Fruit fly (Drosophila melanogaster) whole organism, embryonic: ENCODE data around the gene Ccdc114.
A peak's percentile ranks its signal among the peaks of the same experiment; 100 is the strongest.

ENCODE experiments used
- Adf1 ChIP-seq: fragments of 200-800 bp; sonication (Bioruptor generic); IDR thresholded peaks from 2 replicates; pipeline ENCODE4 v1.3.6; 2022; ENCODE audit warnings: missing biosample characterization, missing genetic modification characterization
- Asciz ChIP-seq: fragments of 200-800 bp; sonication (Bioruptor generic); optimal IDR thresholded peaks from 2 replicates; lab custom pipeline; 2017; ENCODE audit warnings: missing biosample characterization, mild to moderate bottlenecking, missing genetic modification characterization, missing genetic modification reagents
- CG10431 ChIP-seq: fragments of 200-800 bp; sonication (Bioruptor generic); optimal IDR thresholded peaks from 3 replicates; lab custom pipeline; 2018; ENCODE audit warnings: missing biosample characterization, mild to moderate bottlenecking, missing genetic modification characterization
- CG11695 ChIP-seq: fragments of 200-800 bp; sonication (Bioruptor generic); IDR thresholded peaks from 3 replicates; pipeline ENCODE4 v1.3.6; 2022; ENCODE audit warnings: missing biosample characterization, missing genetic modification characterization
- CG12219 ChIP-seq: fragments of 200-800 bp; sonication (Bioruptor generic); optimal IDR thresholded peaks from 3 replicates; lab custom pipeline; 2018; ENCODE audit warnings: missing biosample characterization, mild to moderate bottlenecking, missing genetic modification characterization
- CG13287 ChIP-seq: fragments of 200-800 bp; sonication (Bioruptor generic); IDR thresholded peaks from 2 replicates; pipeline ENCODE4 v1.3.6; 2022; ENCODE audit warnings: missing biosample characterization, missing genetic modification characterization; ENCODE audit not compliant: partially characterized antibody
- CG1647 ChIP-seq: fragments of 200-800 bp; sonication (Bioruptor generic); optimal IDR thresholded peaks from 3 replicates; lab custom pipeline; 2016; ENCODE audit warnings: missing biosample characterization, missing genetic modification characterization
- CG16815 ChIP-seq: fragments of 200-800 bp; sonication (Bioruptor generic); optimal IDR thresholded peaks from 3 replicates; lab custom pipeline; 2017; ENCODE audit warnings: missing biosample characterization, mild to moderate bottlenecking, missing genetic modification characterization
- CG17385 ChIP-seq: fragments of 200-800 bp; sonication (Bioruptor generic); optimal IDR thresholded peaks from 3 replicates; lab custom pipeline; 2018; ENCODE audit warnings: missing biosample characterization, mild to moderate bottlenecking, missing genetic modification characterization
- CG17802 ChIP-seq: fragments of 200-800 bp; sonication (Bioruptor generic); optimal IDR thresholded peaks from 2 replicates; lab custom pipeline; 2018; ENCODE audit warnings: missing biosample characterization, mild to moderate bottlenecking, missing genetic modification characterization, moderate library complexity
- CG18476 ChIP-seq: fragments of 200-800 bp; sonication (Bioruptor generic); optimal IDR thresholded peaks from 2 replicates; lab custom pipeline; 2016; ENCODE audit warnings: missing biosample characterization, mild to moderate bottlenecking, missing genetic modification characterization
- CG3065 ChIP-seq: fragments of 200-800 bp; sonication (Bioruptor generic); optimal IDR thresholded peaks from 2 replicates; lab custom pipeline; 2016; ENCODE audit warnings: missing biosample characterization, missing genetic modification characterization
- CG34224 ChIP-seq: fragments of 200-800 bp; sonication (Bioruptor generic); IDR thresholded peaks from 3 replicates; pipeline ENCODE4 v1.3.6; 2022; ENCODE audit warnings: missing biosample characterization, missing genetic modification characterization; ENCODE audit not compliant: partially characterized antibody
- CG3838 ChIP-seq: fragments of 200-800 bp; sonication (Bioruptor generic); optimal IDR thresholded peaks from 3 replicates; lab custom pipeline; 2016; ENCODE audit warnings: missing biosample characterization, missing genetic modification characterization
- CG4424 ChIP-seq: fragments of 200-800 bp; sonication (Bioruptor generic); optimal IDR thresholded peaks from 3 replicates; lab custom pipeline; 2016; ENCODE audit warnings: missing biosample characterization, missing genetic modification characterization
- CG5953 ChIP-seq: fragments of 200-800 bp; sonication (Bioruptor generic); IDR thresholded peaks from 2 replicates; pipeline ENCODE4 v1.3.6; 2022; ENCODE audit warnings: missing biosample characterization, missing genetic modification characterization
- CG6689 ChIP-seq: fragments of 200-800 bp; sonication (Bioruptor generic); IDR thresholded peaks from 2 replicates; pipeline ENCODE4 v1.3.6; 2022; ENCODE audit warnings: missing biosample characterization, missing genetic modification characterization
- CG7357 ChIP-seq: fragments of 200-800 bp; sonication (Bioruptor generic); IDR thresholded peaks from 3 replicates; pipeline ENCODE4 v1.3.6; 2022; ENCODE audit warnings: missing biosample characterization, missing genetic modification characterization
- CG7556 ChIP-seq: fragments of 200-800 bp; sonication (Bioruptor generic); optimal IDR thresholded peaks from 2 replicates; lab custom pipeline; 2017; ENCODE audit warnings: missing biosample characterization, mild to moderate bottlenecking, missing genetic modification characterization
- CG8944 ChIP-seq: fragments of 200-800 bp; sonication (Bioruptor generic); optimal IDR thresholded peaks from 3 replicates; lab custom pipeline; 2016; ENCODE audit warnings: missing biosample characterization, missing genetic modification characterization
- CG9727 ChIP-seq: fragments of 200-800 bp; sonication (Bioruptor generic); optimal IDR thresholded peaks from 3 replicates; lab custom pipeline; 2017; ENCODE audit warnings: missing biosample characterization, mild to moderate bottlenecking, missing genetic modification characterization
- CG9876 ChIP-seq: fragments of 200-800 bp; sonication (Bioruptor generic); optimal IDR thresholded peaks from 2 replicates; lab custom pipeline; 2016; ENCODE audit warnings: missing biosample characterization, missing genetic modification characterization
- CkIIα-i1 ChIP-seq: fragments of 200-800 bp; sonication (Bioruptor generic); IDR thresholded peaks from 2 replicates; pipeline ENCODE4 v1.3.6; 2022; ENCODE audit warnings: missing biosample characterization, missing genetic modification characterization
- D19B ChIP-seq: fragments of 200-800 bp; sonication (Bioruptor generic); optimal IDR thresholded peaks from 2 replicates; lab custom pipeline; 2017; ENCODE audit warnings: missing biosample characterization, mild to moderate bottlenecking, missing genetic modification characterization
- Dip3 ChIP-seq: fragments of 200-800 bp; sonication (Bioruptor generic); optimal IDR thresholded peaks from 3 replicates; lab custom pipeline; 2016; ENCODE audit warnings: missing biosample characterization, missing genetic modification characterization
- Ets65A ChIP-seq: fragments of 200-800 bp; sonication (Bioruptor generic); peaks from one replicate; lab custom pipeline; 2016; ENCODE audit warnings: missing biosample characterization, missing genetic modification characterization
- Lim3 ChIP-seq: fragments of 200-800 bp; sonication (Bioruptor generic); IDR thresholded peaks from 2 replicates; pipeline ENCODE4 v1.3.6; 2022; ENCODE audit warnings: missing biosample characterization, missing genetic modification characterization
- MESR4 ChIP-seq: fragments of 200-800 bp; sonication (Bioruptor generic); optimal IDR thresholded peaks from 2 replicates; lab custom pipeline; 2018; ENCODE audit warnings: missing biosample characterization, mild to moderate bottlenecking, missing genetic modification characterization, moderate library complexity
- MTF-1 ChIP-seq: fragments of 200-800 bp; sonication (Bioruptor generic); optimal IDR thresholded peaks from 2 replicates; lab custom pipeline; 2018; ENCODE audit warnings: missing biosample characterization, mild to moderate bottlenecking, missing genetic modification characterization, borderline replicate concordance
- Oaz ChIP-seq: fragments of 200-800 bp; sonication (Bioruptor generic); IDR thresholded peaks from 2 replicates; pipeline ENCODE4 v1.3.6; 2022; ENCODE audit warnings: missing biosample characterization, missing genetic modification characterization
- Pdp1 ChIP-seq, 2 experiments: fragments of 200-800 bp; sonication (Bioruptor generic); optimal IDR thresholded peaks; 3 replicates each; lab custom pipeline; 2016; ENCODE audit warnings: missing biosample characterization in 2 of 2, missing genetic modification characterization in 2 of 2, mild to moderate bottlenecking in 1 of 2, moderate library complexity in 1 of 2
- ash1 ChIP-seq: fragments of 200-800 bp; sonication (Bioruptor generic); optimal IDR thresholded peaks from 2 replicates; lab custom pipeline; 2018; ENCODE audit warnings: missing biosample characterization, mild to moderate bottlenecking, missing genetic modification characterization
- ato ChIP-seq: fragments of 200-800 bp; sonication (Bioruptor generic); IDR thresholded peaks from 2 replicates; pipeline ENCODE4 v1.3.6; 2022; ENCODE audit warnings: missing biosample characterization, missing genetic modification characterization; ENCODE audit not compliant: partially characterized antibody
- chif ChIP-seq, 2 experiments: fragments of 200-800 bp; sonication (Bioruptor generic); optimal IDR thresholded peaks; 3 replicates each; lab custom pipeline; 2016; ENCODE audit warnings: missing biosample characterization in 2 of 2, missing genetic modification characterization in 2 of 2
- crc ChIP-seq: fragments of 200-800 bp; sonication (Bioruptor generic); optimal IDR thresholded peaks from 2 replicates; lab custom pipeline; 2016; ENCODE audit warnings: missing biosample characterization, missing genetic modification characterization
- eve ChIP-seq, 2 experiments: fragments of >200 bp; optimal IDR thresholded peaks; 2 replicates each; lab custom pipeline; 2017; ENCODE audit warnings: missing biosample characterization in 2 of 2, missing genetic modification characterization in 2 of 2
- ewg ChIP-seq: fragments of 200-800 bp; sonication (Bioruptor generic); optimal IDR thresholded peaks from 3 replicates; lab custom pipeline; 2017; ENCODE audit warnings: mild to moderate bottlenecking, missing biosample characterization, missing genetic modification reagents, missing genetic modification characterization
- gt ChIP-seq: fragments of 200-800 bp; sonication (Bioruptor generic); IDR thresholded peaks from 2 replicates; pipeline ENCODE4 v1.3.6; 2022; ENCODE audit warnings: missing biosample characterization, missing genetic modification characterization
- lab ChIP-seq: fragments of 200-800 bp; sonication (Bioruptor generic); optimal IDR thresholded peaks from 3 replicates; lab custom pipeline; 2017; ENCODE audit warnings: missing biosample characterization, missing genetic modification characterization, mild to moderate bottlenecking, moderate library complexity, missing genetic modification reagents
- mirr ChIP-seq: fragments of 200-800 bp; sonication (Bioruptor generic); optimal IDR thresholded peaks from 3 replicates; lab custom pipeline; 2018; ENCODE audit warnings: missing biosample characterization, mild to moderate bottlenecking, missing genetic modification characterization
- pan ChIP-seq, 4 experiments: fragments of >200 bp in 3 of 4; fragments of 200-800 bp in 1 of 4; sonication (Bioruptor generic) in 1 of 4; optimal IDR thresholded peaks in 3 of 4; IDR thresholded peaks in 1 of 4; 2 replicates each; pipeline versions ENCODE4 v1.3.6 to Lab custom; 2017 to 2022; ENCODE audit warnings: missing biosample characterization in 2 of 4, missing genetic modification characterization in 2 of 4, mixed read lengths in 1 of 4
- peb ChIP-seq: fragments of 200-800 bp; sonication (Bioruptor generic); IDR thresholded peaks from 2 replicates; pipeline ENCODE4 v1.3.6; 2022; ENCODE audit warnings: missing biosample characterization, missing genetic modification characterization
- pzg ChIP-seq: fragments of 200-800 bp; sonication (Bioruptor generic); optimal IDR thresholded peaks from 3 replicates; lab custom pipeline; 2018; ENCODE audit warnings: missing biosample characterization, mild to moderate bottlenecking, missing genetic modification characterization, moderate library complexity
- repo ChIP-seq: fragments of 200-800 bp; sonication (Bioruptor generic); optimal IDR thresholded peaks from 2 replicates; lab custom pipeline; 2016; ENCODE audit warnings: missing biosample characterization, missing genetic modification characterization
- sob ChIP-seq: fragments of 200-800 bp; sonication (Bioruptor generic); IDR thresholded peaks from 2 replicates; pipeline ENCODE4 v1.3.6; 2022; ENCODE audit warnings: missing biosample characterization, missing genetic modification characterization
- stwl ChIP-seq: fragments of 200-800 bp; sonication (Bioruptor generic); optimal IDR thresholded peaks from 3 replicates; lab custom pipeline; 2018; ENCODE audit warnings: missing biosample characterization, mild to moderate bottlenecking, missing genetic modification characterization, moderate library complexity
- ttk ChIP-seq: fragments of 200-800 bp; sonication (Bioruptor generic); IDR thresholded peaks from 2 replicates; pipeline ENCODE4 v2.1.2; 2022; ENCODE audit warnings: missing biosample characterization, missing genetic modification characterization
- tup ChIP-seq: fragments of 200-800 bp; sonication (Bioruptor generic); optimal IDR thresholded peaks from 2 replicates; lab custom pipeline; 2016; ENCODE audit warnings: missing biosample characterization, mild to moderate bottlenecking, missing genetic modification characterization, moderate library complexity

The Ccdc114 gene

dm6 chr3R:16624750-16625549 is 433 bp upstream of the Ccdc114 start, which contains the start of gene Fas1 (continued):
- TF ChIP-seq eve (GFP tag; optimal IDR thresholded peaks at IDR 0.05; lab: Kevin White, UChicago) (no peak), chif (GFP tag; optimal IDR thresholded peaks at IDR 0.05; lab: Kevin White, UChicago) (no peak), CG17385 (GFP tag; lab: Kevin White, UChicago) (no peak), sob (GFP tag; lab: Robert Waterston, UW) (no peak), CG17802 (tag; lab: Kevin White, UChicago) (no peak), tup (GFP tag; lab: Kevin White, UChicago) (no peak), CkIIα-i1 (GFP tag; lab: Robert Waterston, UW) (no peak), CG1647 (GFP tag; lab: Kevin White, UChicago) (no peak), Lim3 (GFP tag; lab: Robert Waterston, UW) (no peak), CG18476 (GFP tag; lab: Kevin White, UChicago) (no peak), CG11695 (GFP tag; lab: Robert Waterston, UW) (no peak), peb (no peak), CG10431 (no peak), repo (GFP tag; lab: Kevin White, UChicago) (no peak), ash1 (no peak), CG8944 (GFP tag; lab: Kevin White, UChicago) (no peak), stwl (tag; lab: Kevin White, UChicago) (peak; percentile 89), gt (GFP tag; lab: Robert Waterston, UW) (no peak), CG7556 (no peak), CG5953 (GFP tag; lab: Robert Waterston, UW) (no peak), CG4424 (GFP tag; lab: Kevin White, UChicago) (peak; percentile 15), CG12219 (GFP tag; lab: Kevin White, UChicago) (no peak), Oaz (no peak), CG34224 (peak; percentile 60), MESR4 (GFP tag; lab: Kevin White, UChicago) (peak; percentile 45), CG7357 (no peak), CG3065 (GFP tag; lab: Kevin White, UChicago) (no peak), ato (GFP tag; lab: Robert Waterston, UW) (peak; percentile 69; the same call in 1 of the 2 replicates), Dip3 (GFP tag; lab: Kevin White, UChicago) (no peak), mirr (GFP tag; lab: Kevin White, UChicago) (no peak), MTF-1 (GFP tag; lab: Kevin White, UChicago) (peak; percentile 28), pan (optimal IDR thresholded peaks at IDR 0.05; lab: Kevin White, UChicago) (no peak), pan (GFP tag; optimal IDR thresholded peaks at IDR 0.05 in 1 of 2, IDR thresholded peaks at IDR 0.05 in 1 of 2) (no peak), ttk (GFP tag; lab: Robert Waterston, UW) (no peak), Ets65A (GFP tag; lab: Kevin White, UChicago) (no peak), ewg (no peak), D19B (GFP tag; lab: Kevin White, UChicago) (no peak), Pdp1 (GFP tag; optimal IDR thresholded peaks at IDR 0.05; lab: Kevin White, UChicago) (peak in 1 of 2 experiments; percentile 83), CG3838 (GFP tag; lab: Kevin White, UChicago) (no peak), CG6689 (GFP tag; lab: Robert Waterston, UW) (no peak), Asciz (GFP tag; lab: Kevin White, UChicago) (no peak), CG9876 (GFP tag; lab: Kevin White, UChicago) (no peak), CG9727 (no peak), lab (GFP tag; lab: Kevin White, UChicago) (no peak), CG13287 (peak; percentile 71), CG16815 (GFP tag; lab: Kevin White, UChicago) (no peak), Adf1 (GFP tag; lab: Robert Waterston, UW) (0 out of 2 replicates have a peak, but pooled peaks have one; percentile 11), crc (GFP tag; lab: Kevin White, UChicago) (no peak), pzg (GFP tag; lab: Kevin White, UChicago) (peak; percentile 39)
